Worm (Caenorhabditis elegans): Measurements from ENCODE around the gene str-140.

ce11 chrV:8085141-8085540 is 17.4 kb upstream of the str-140 start, which contains the start of gene C09H5.7:
- TF ChIP-seq cog-1 (tag; optimal IDR thresholded peaks at IDR 0.05) (no peak), flt-1 (GFP tag; IDR thresholded peaks at IDR 0.05) (no peak), tab-1 (GFP tag; IDR thresholded peaks at IDR 0.05) (no peak), ref-1 (GFP tag; conservative IDR thresholded peaks at IDR 0.05) (no peak), ztf-23 (GFP tag; IDR thresholded peaks at IDR 0.05) (no peak), klf-2 (GFP tag; conservative IDR thresholded peaks at IDR 0.05) (no peak)

Measured in whole organism, midembryonic.